Fruit fly (Drosophila melanogaster) whole organism, embryonic: ENCODE measurements around the gene CG42305.

Experiments used
- CG10959 ChIP-seq: fragments of 200-800 bp; sonication (Bioruptor generic); IDR thresholded peaks from 2 replicates; pipeline ENCODE4 v1.3.6; 2022; ENCODE audit warnings: missing biosample characterization, missing genetic modification characterization
- CG11456 ChIP-seq: fragments of 200-800 bp; sonication (Bioruptor generic); IDR thresholded peaks from 3 replicates; pipeline ENCODE4 v1.3.6; 2022; ENCODE audit warnings: missing biosample characterization, missing genetic modification characterization
- CG11504 ChIP-seq: fragments of 200-800 bp; sonication (Bioruptor generic); optimal IDR thresholded peaks from 3 replicates; lab custom pipeline; 2019; ENCODE audit warnings: missing biosample characterization, mild to moderate bottlenecking, missing genetic modification characterization, moderate library complexity
- CG11695 ChIP-seq: fragments of 200-800 bp; sonication (Bioruptor generic); IDR thresholded peaks from 3 replicates; pipeline ENCODE4 v1.3.6; 2022; ENCODE audit warnings: missing biosample characterization, missing genetic modification characterization
- CG12219 ChIP-seq: fragments of 200-800 bp; sonication (Bioruptor generic); optimal IDR thresholded peaks from 3 replicates; lab custom pipeline; 2018; ENCODE audit warnings: missing biosample characterization, mild to moderate bottlenecking, missing genetic modification characterization
- CG12391 ChIP-seq: fragments of 200-800 bp; sonication (Bioruptor generic); optimal IDR thresholded peaks from 3 replicates; lab custom pipeline; 2018; ENCODE audit warnings: missing biosample characterization, mild to moderate bottlenecking, missing genetic modification characterization, moderate library complexity
- CG12659 ChIP-seq: fragments of 200-800 bp; sonication (Bioruptor generic); optimal IDR thresholded peaks from 3 replicates; lab custom pipeline; 2017; ENCODE audit warnings: mild to moderate bottlenecking, missing biosample characterization, missing genetic modification reagents, missing genetic modification characterization
- CG13424 ChIP-seq: fragments of 200-800 bp; sonication (Bioruptor generic); optimal IDR thresholded peaks from 2 replicates; lab custom pipeline; 2019; ENCODE audit warnings: missing biosample characterization, mild to moderate bottlenecking, missing genetic modification characterization, moderate library complexity
- CG14965 ChIP-seq: fragments of 200-800 bp; sonication (Bioruptor generic); optimal IDR thresholded peaks from 2 replicates; lab custom pipeline; 2016; ENCODE audit warnings: missing biosample characterization, missing genetic modification characterization, borderline replicate concordance
- CG15601 ChIP-seq: fragments of 200-800 bp; sonication (Bioruptor generic); optimal IDR thresholded peaks from 3 replicates; lab custom pipeline; 2019; ENCODE audit warnings: missing biosample characterization, mild to moderate bottlenecking, missing genetic modification characterization, moderate library complexity
- CG1603 ChIP-seq: fragments of 200-800 bp; sonication (Bioruptor generic); optimal IDR thresholded peaks from 2 replicates; lab custom pipeline; 2019; ENCODE audit warnings: missing biosample characterization, mild to moderate bottlenecking, missing genetic modification characterization, moderate library complexity
- CG17359 ChIP-seq: fragments of 200-800 bp; sonication (Bioruptor generic); optimal IDR thresholded peaks from 3 replicates; lab custom pipeline; 2018; ENCODE audit warnings: missing biosample characterization, mild to moderate bottlenecking, missing genetic modification characterization, moderate library complexity
- CG17802 ChIP-seq: fragments of 200-800 bp; sonication (Bioruptor generic); optimal IDR thresholded peaks from 2 replicates; lab custom pipeline; 2018; ENCODE audit warnings: missing biosample characterization, mild to moderate bottlenecking, missing genetic modification characterization, moderate library complexity
- CG18011 ChIP-seq: fragments of 200-800 bp; sonication (Bioruptor generic); optimal IDR thresholded peaks from 2 replicates; lab custom pipeline; 2017; ENCODE audit warnings: missing biosample characterization, missing genetic modification characterization, mild to moderate bottlenecking, moderate library complexity, missing genotype
- CG18262 ChIP-seq: fragments of 200-800 bp; optimal IDR thresholded peaks from 3 replicates; lab custom pipeline; 2019; ENCODE audit warnings: missing biosample characterization, mild to moderate bottlenecking, missing genetic modification characterization, moderate library complexity
- CG2120 ChIP-seq: fragments of 200-800 bp; sonication (Bioruptor generic); optimal IDR thresholded peaks from 3 replicates; lab custom pipeline; 2016; ENCODE audit warnings: missing biosample characterization, missing genetic modification characterization
- CG2678 ChIP-seq: fragments of 200-800 bp; sonication (Bioruptor generic); optimal IDR thresholded peaks from 3 replicates; lab custom pipeline; 2019; ENCODE audit warnings: missing biosample characterization, mild to moderate bottlenecking, missing genetic modification characterization, moderate library complexity
- CG2712 ChIP-seq: fragments of 200-800 bp; optimal IDR thresholded peaks from 3 replicates; lab custom pipeline; 2019; ENCODE audit warnings: missing biosample characterization, mild to moderate bottlenecking, missing genetic modification characterization, moderate library complexity
- CG3065 ChIP-seq: fragments of 200-800 bp; sonication (Bioruptor generic); optimal IDR thresholded peaks from 2 replicates; lab custom pipeline; 2016; ENCODE audit warnings: missing biosample characterization, missing genetic modification characterization
- CG34224 ChIP-seq: fragments of 200-800 bp; sonication (Bioruptor generic); IDR thresholded peaks from 3 replicates; pipeline ENCODE4 v1.3.6; 2022; ENCODE audit warnings: missing biosample characterization, missing genetic modification characterization; ENCODE audit not compliant: partially characterized antibody
- CG3726 ChIP-seq: fragments of 200-800 bp; sonication (Bioruptor generic); IDR thresholded peaks from 3 replicates; pipeline ENCODE4, ENCODE4 v1.3.6; 2022; ENCODE audit warnings: missing biosample characterization, missing genetic modification characterization
- CG3995 ChIP-seq: fragments of 200-800 bp; sonication (Bioruptor generic); optimal IDR thresholded peaks from 3 replicates; lab custom pipeline; 2016; ENCODE audit warnings: missing biosample characterization, missing genetic modification characterization
- CG6683 ChIP-seq: fragments of 200-800 bp; sonication (Bioruptor generic); optimal IDR thresholded peaks from 2 replicates; lab custom pipeline; 2017; ENCODE audit warnings: missing biosample characterization, mild to moderate bottlenecking, missing genetic modification characterization, missing genetic modification reagents
- CG6689 ChIP-seq: fragments of 200-800 bp; sonication (Bioruptor generic); IDR thresholded peaks from 2 replicates; pipeline ENCODE4 v1.3.6; 2022; ENCODE audit warnings: missing biosample characterization, missing genetic modification characterization
- CG7556 ChIP-seq: fragments of 200-800 bp; sonication (Bioruptor generic); optimal IDR thresholded peaks from 2 replicates; lab custom pipeline; 2017; ENCODE audit warnings: missing biosample characterization, mild to moderate bottlenecking, missing genetic modification characterization
- CG7786 ChIP-seq: fragments of 200-800 bp; sonication (Bioruptor generic); optimal IDR thresholded peaks from 2 replicates; lab custom pipeline; 2016; ENCODE audit warnings: missing biosample characterization, missing genetic modification characterization
- CG7987 ChIP-seq: fragments of 200-800 bp; sonication (Bioruptor generic); optimal IDR thresholded peaks from 2 replicates; lab custom pipeline; 2018; ENCODE audit warnings: missing biosample characterization, mild to moderate bottlenecking, missing genetic modification characterization, moderate library complexity
- Dfd ChIP-seq, 2 experiments: fragments of >200 bp; optimal IDR thresholded peaks; 2 replicates each; lab custom pipeline; 2017; ENCODE audit warnings: missing biosample characterization in 2 of 2, missing genetic modification characterization in 2 of 2
- E2f2 ChIP-seq: fragments of 200-800 bp; sonication (Bioruptor generic); IDR thresholded peaks from 2 replicates; pipeline ENCODE4 v1.3.6; 2022; ENCODE audit warnings: missing biosample characterization, missing genetic modification characterization
- Fer2 ChIP-seq: fragments of 200-800 bp; sonication (Bioruptor generic); optimal IDR thresholded peaks from 2 replicates; lab custom pipeline; 2018; ENCODE audit warnings: missing biosample characterization, mild to moderate bottlenecking, missing genetic modification characterization, moderate library complexity
- H2.0 ChIP-seq: fragments of 200-800 bp; sonication (Bioruptor generic); IDR thresholded peaks from 2 replicates; pipeline ENCODE4 v1.3.6; 2022; ENCODE audit warnings: missing biosample characterization, missing genetic modification characterization
- Hr51 ChIP-seq, 2 experiments: fragments of 200-800 bp; sonication (Bioruptor generic); optimal IDR thresholded peaks; 2 replicates in 1 of 2; 3 replicates in 1 of 2; lab custom pipeline; 2016 to 2018; ENCODE audit warnings: missing biosample characterization in 2 of 2, missing genetic modification characterization in 2 of 2, mild to moderate bottlenecking in 1 of 2, moderate library complexity in 1 of 2
- NC2α ChIP-seq: fragments of 200-800 bp; sonication (Bioruptor generic); optimal IDR thresholded peaks from 2 replicates; lab custom pipeline; 2016; ENCODE audit warnings: missing biosample characterization, missing genetic modification characterization
- Nf-YC ChIP-seq: fragments of 200-800 bp; optimal IDR thresholded peaks from 3 replicates; lab custom pipeline; 2019; ENCODE audit warnings: missing biosample characterization, mild to moderate bottlenecking, missing genetic modification characterization, moderate library complexity
- Ptx1 ChIP-seq: fragments of 200-800 bp; sonication (Bioruptor generic); IDR thresholded peaks from 2 replicates; pipeline ENCODE4 v1.3.6; 2022; ENCODE audit warnings: missing biosample characterization, missing genetic modification characterization
- Stat92E ChIP-seq, 3 experiments: fragments of >200 bp in 2 of 3; fragments of 200-800 bp in 1 of 3; sonication (Bioruptor generic) in 1 of 3; optimal IDR thresholded peaks; 2 replicates each; lab custom pipeline; 2017 to 2019; ENCODE audit warnings: missing biosample characterization in 3 of 3, missing genetic modification characterization in 3 of 3, mild to moderate bottlenecking in 1 of 3, moderate library complexity in 1 of 3
- al ChIP-seq: fragments of 200-800 bp; sonication (Bioruptor generic); IDR thresholded peaks from 2 replicates; pipeline ENCODE4 v1.3.6; 2022; ENCODE audit warnings: missing biosample characterization, missing genetic modification characterization
- az2 ChIP-seq: fragments of 200-800 bp; sonication (Bioruptor generic); optimal IDR thresholded peaks from 3 replicates; lab custom pipeline; 2016; ENCODE audit warnings: missing biosample characterization, missing genetic modification characterization
- crc ChIP-seq: fragments of 200-800 bp; sonication (Bioruptor generic); optimal IDR thresholded peaks from 2 replicates; lab custom pipeline; 2016; ENCODE audit warnings: missing biosample characterization, missing genetic modification characterization
- esg ChIP-seq: fragments of 200-800 bp; sonication (Bioruptor generic); conservative IDR thresholded peaks from 2 replicates; pipeline ENCODE4 v1.3.6; 2022; ENCODE audit warnings: missing biosample characterization, missing genetic modification characterization
- ewg ChIP-seq: fragments of 200-800 bp; sonication (Bioruptor generic); optimal IDR thresholded peaks from 3 replicates; lab custom pipeline; 2017; ENCODE audit warnings: mild to moderate bottlenecking, missing biosample characterization, missing genetic modification reagents, missing genetic modification characterization
- gem ChIP-seq: fragments of 200-800 bp; sonication (Bioruptor generic); optimal IDR thresholded peaks from 2 replicates; lab custom pipeline; 2019; ENCODE audit warnings: missing biosample characterization, mild to moderate bottlenecking, missing genetic modification characterization, moderate library complexity
- ham ChIP-seq: fragments of 200-800 bp; sonication (Bioruptor generic); IDR thresholded peaks from 2 replicates; pipeline ENCODE4 v1.3.6; 2022; ENCODE audit warnings: missing biosample characterization, missing genetic modification characterization
- phol ChIP-seq: fragments of 200-800 bp; sonication (Bioruptor generic); optimal IDR thresholded peaks from 3 replicates; lab custom pipeline; 2018; ENCODE audit warnings: missing biosample characterization, mild to moderate bottlenecking, missing genetic modification characterization, moderate library complexity
- ro ChIP-seq: fragments of 200-800 bp; sonication (Bioruptor generic); IDR thresholded peaks from 2 replicates; pipeline ENCODE4 v1.3.6; 2022; ENCODE audit warnings: missing biosample characterization, missing genetic modification characterization
- sima ChIP-seq: fragments of 200-800 bp; sonication (Bioruptor generic); optimal IDR thresholded peaks from 2 replicates; lab custom pipeline; 2016; ENCODE audit warnings: missing biosample characterization, missing genetic modification characterization
- tna ChIP-seq: fragments of 200-800 bp; sonication (Bioruptor generic); IDR thresholded peaks from 2 replicates; pipeline ENCODE4 v1.3.6; 2022; ENCODE audit warnings: missing biosample characterization, missing genetic modification characterization; ENCODE audit not compliant: partially characterized antibody
- unpg ChIP-seq: fragments of 200-800 bp; sonication (Bioruptor generic); optimal IDR thresholded peaks from 3 replicates; lab custom pipeline; 2018; ENCODE audit warnings: missing biosample characterization, mild to moderate bottlenecking, missing genetic modification characterization, moderate library complexity

Gene CG42305

DNA sequence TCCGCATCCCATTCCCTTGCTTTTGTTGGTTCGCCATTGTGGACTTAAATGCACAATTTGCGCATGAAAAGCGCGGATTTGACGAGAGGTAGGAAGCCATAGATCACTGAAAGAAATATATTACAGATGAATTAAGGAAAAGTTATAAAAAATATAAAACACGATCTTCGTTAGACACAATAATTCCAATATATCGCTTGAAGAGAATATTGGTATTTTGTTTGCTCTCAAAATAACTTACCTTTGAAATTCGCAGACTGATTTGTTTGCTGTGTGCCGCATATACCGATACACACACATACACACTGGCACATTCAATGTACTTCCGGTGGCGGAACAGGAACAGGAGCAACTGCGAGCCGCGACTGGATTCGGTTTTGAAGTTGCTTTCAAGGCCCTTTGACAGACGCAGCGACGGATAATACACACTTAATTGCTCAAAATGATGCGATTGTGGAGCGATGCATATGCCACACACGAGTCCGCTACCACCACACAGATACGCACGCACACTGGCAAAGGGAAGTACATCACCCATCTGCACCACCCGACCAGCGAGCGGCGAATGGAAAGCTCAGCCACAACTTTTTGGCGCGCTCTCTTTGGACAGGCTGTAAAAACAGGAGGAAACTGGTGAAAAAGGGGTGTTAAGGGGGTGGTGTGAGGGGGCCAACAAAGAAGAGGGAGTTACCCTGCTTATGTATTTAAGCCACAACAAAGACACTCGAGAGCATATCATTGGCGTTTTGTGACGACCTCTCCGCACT is 6.6 kb upstream of the CG42305 start (continued):
- TF ChIP-seq CG10959 (GFP tag; lab: Robert Waterston, UW) (no peak), Hr51 (GFP tag; optimal IDR thresholded peaks at IDR 0.05; lab: Kevin White, UChicago) (no peak), CG17359 (tag; lab: Kevin White, UChicago) (no peak), CG7987 (GFP tag; lab: Kevin White, UChicago) (no peak), ewg (GFP tag; lab: Kevin White, UChicago) (no peak), CG2678 (tag; lab: Kevin White, UChicago) (no peak), CG18262 (tag; lab: Kevin White, UChicago) (peak; percentile 16), CG13424 (no peak), CG12391 (peak; percentile 6), CG7786 (no peak), H2.0 (GFP tag; lab: Robert Waterston, UW) (no peak), gem (tag; lab: Kevin White, UChicago) (peak; percentile 39), CG6683 (GFP tag; lab: Kevin White, UChicago) (no peak), crc (GFP tag; lab: Kevin White, UChicago) (no peak), tna (GFP tag; lab: Robert Waterston, UW) (no peak), sima (GFP tag; lab: Kevin White, UChicago) (no peak), CG12659 (GFP tag; lab: Kevin White, UChicago) (no peak), esg (GFP tag; lab: Robert Waterston, UW) (no peak), CG2120 (no peak), CG14965 (GFP tag; lab: Kevin White, UChicago) (no peak), CG11456 (GFP tag; lab: Robert Waterston, UW) (no peak), CG12219 (GFP tag; lab: Kevin White, UChicago) (no peak), CG1603 (peak; percentile 14), CG6689 (GFP tag; lab: Robert Waterston, UW) (0 out of 2 replicates have a peak, but pooled peaks have one; percentile 16), CG3726 (GFP tag; lab: Robert Waterston, UW) (no peak), CG3065 (no peak), CG11695 (GFP tag; lab: Robert Waterston, UW) (no peak), CG11504 (tag; lab: Kevin White, UChicago) (peak; percentile 2), Stat92E (GFP tag; optimal IDR thresholded peaks at IDR 0.05; lab: Kevin White, UChicago) (no peak), phol (tag; lab: Kevin White, UChicago) (peak; percentile 28), CG7556 (GFP tag; lab: Kevin White, UChicago) (no peak), az2 (GFP tag; lab: Kevin White, UChicago) (no peak), CG3995 (GFP tag; lab: Kevin White, UChicago) (no peak), CG34224 (no peak), E2f2 (0 out of 2 replicates have a peak, but pooled peaks have one; percentile 9), CG17802 (no peak), CG15601 (tag; lab: Kevin White, UChicago) (no peak), Ptx1 (GFP tag; lab: Robert Waterston, UW) (no peak), Dfd (GFP tag; optimal IDR thresholded peaks at IDR 0.05; lab: Kevin White, UChicago) (no peak), ro (GFP tag; lab: Robert Waterston, UW) (no peak), CG18011 (GFP tag; lab: Kevin White, UChicago) (no peak), ham (GFP tag; lab: Robert Waterston, UW) (0 out of 2 replicates have a peak, but pooled peaks have one; percentile 5), unpg (GFP tag; lab: Kevin White, UChicago) (peak; percentile 8), CG2712 (tag; lab: Kevin White, UChicago) (peak; percentile 31), Nf-YC (tag; lab: Kevin White, UChicago) (peak; percentile 81), al (GFP tag; lab: Robert Waterston, UW) (no peak), Fer2 (no peak), NC2α (GFP tag; lab: Kevin White, UChicago) (no peak)
